Worm (Caenorhabditis elegans) whole organism, late embryonic: ENCODE measurements around the gene enol-1.

Experiments used
- K02D7.2 ChIP-seq: sonication (generic microtip); optimal IDR thresholded peaks from 2 replicates; lab custom pipeline; 2017; ENCODE audit warnings: mild to moderate bottlenecking, missing genetic modification characterization, missing compliant biosample characterization
- K09A11.1 ChIP-seq: sonication (generic microtip); optimal IDR thresholded peaks from 2 replicates; lab custom pipeline; 2017; ENCODE audit warnings: antibody characterized with exemption, mild to moderate bottlenecking, missing genetic modification characterization, missing compliant biosample characterization; ENCODE audit not compliant: insufficient read depth
- T23F11.4 ChIP-seq: fragments of 200-800 bp; sonication (Bioruptor generic); optimal IDR thresholded peaks from 2 replicates; lab custom pipeline; 2018; ENCODE audit warnings: mild to moderate bottlenecking, missing genetic modification characterization, missing compliant biosample characterization
- ahr-1 ChIP-seq: sonication (generic microtip); optimal IDR thresholded peaks from 2 replicates; lab custom pipeline; 2016; ENCODE audit warnings: missing genetic modification characterization, missing compliant biosample characterization
- ceh-14 ChIP-seq: sonication (generic microtip); optimal IDR thresholded peaks from 2 replicates; lab custom pipeline; 2016; ENCODE audit warnings: missing genotype, missing genetic modification characterization, missing compliant biosample characterization
- ceh-18 ChIP-seq: sonication (generic microtip); optimal IDR thresholded peaks from 2 replicates; lab custom pipeline; 2016; ENCODE audit warnings: missing genetic modification characterization, missing compliant biosample characterization
- ceh-19 ChIP-seq: fragments of 200-800 bp; sonication (Bioruptor generic); optimal IDR thresholded peaks from 2 replicates; lab custom pipeline; 2018; ENCODE audit warnings: mild to moderate bottlenecking, missing genetic modification characterization, missing compliant biosample characterization
- ceh-2 ChIP-seq: sonication (generic microtip); optimal IDR thresholded peaks from 2 replicates; lab custom pipeline; 2016; ENCODE audit warnings: missing genotype, missing genetic modification characterization, missing compliant biosample characterization
- ceh-22 ChIP-seq: sonication (generic microtip); optimal IDR thresholded peaks from 2 replicates; lab custom pipeline; 2017; ENCODE audit warnings: missing biosample characterization, missing genetic modification characterization
- ceh-31 ChIP-seq: sonication (generic microtip); optimal IDR thresholded peaks from 2 replicates; lab custom pipeline; 2016; ENCODE audit warnings: missing genetic modification characterization, missing compliant biosample characterization
- ceh-34 ChIP-seq: sonication (generic microtip); optimal IDR thresholded peaks from 2 replicates; lab custom pipeline; 2016; ENCODE audit warnings: mild to moderate bottlenecking, missing genetic modification characterization, missing compliant biosample characterization
- ceh-48 ChIP-seq: sonication (generic microtip); optimal IDR thresholded peaks from 2 replicates; lab custom pipeline; 2016; ENCODE audit warnings: missing genetic modification characterization, inconsistent platforms, missing compliant biosample characterization
- ceh-9 ChIP-seq: sonication (generic microtip); optimal IDR thresholded peaks from 2 replicates; lab custom pipeline; 2016; ENCODE audit warnings: mild to moderate bottlenecking, missing genetic modification characterization, inconsistent platforms, missing compliant biosample characterization
- dmd-4 ChIP-seq: sonication (generic microtip); optimal IDR thresholded peaks from 2 replicates; lab custom pipeline; 2016; ENCODE audit warnings: borderline replicate concordance, missing genetic modification characterization, missing compliant biosample characterization
- dve-1 ChIP-seq: sonication (generic microtip); optimal IDR thresholded peaks from 2 replicates; lab custom pipeline; 2017; ENCODE audit warnings: antibody characterized with exemption, mild to moderate bottlenecking, missing genetic modification characterization, missing compliant biosample characterization
- elt-2 ChIP-seq: sonication (generic microtip); optimal IDR thresholded peaks from 2 replicates; lab custom pipeline; 2016; ENCODE audit warnings: missing genetic modification reagents, missing genetic modification characterization, missing compliant biosample characterization
- elt-4 ChIP-seq: sonication (generic microtip); optimal IDR thresholded peaks from 2 replicates; lab custom pipeline; 2016; ENCODE audit warnings: missing genetic modification characterization, missing compliant biosample characterization
- ets-4 ChIP-seq: sonication (generic microtip); optimal IDR thresholded peaks from 2 replicates; lab custom pipeline; 2016; ENCODE audit warnings: missing genetic modification characterization, missing compliant biosample characterization
- eyg-1 ChIP-seq: sonication (generic microtip); optimal IDR thresholded peaks from 2 replicates; lab custom pipeline; 2016; ENCODE audit warnings: missing genotype, missing genetic modification characterization, missing compliant biosample characterization
- fkh-6 ChIP-seq: sonication (generic microtip); optimal IDR thresholded peaks from 2 replicates; lab custom pipeline; 2016; ENCODE audit warnings: missing genetic modification characterization, missing compliant biosample characterization
- hlh-30 ChIP-seq: sonication (generic microtip); optimal IDR thresholded peaks from 2 replicates; lab custom pipeline; 2017; ENCODE audit warnings: antibody characterized with exemption, missing genetic modification characterization, missing compliant biosample characterization; ENCODE audit not compliant: insufficient read depth
- hlh-8 ChIP-seq: sonication (generic microtip); optimal IDR thresholded peaks from 2 replicates; lab custom pipeline; 2016; ENCODE audit warnings: missing genotype, missing genetic modification characterization, missing compliant biosample characterization
- lin-11 ChIP-seq: fragments of 200-800 bp; sonication (Bioruptor generic); optimal IDR thresholded peaks from 2 replicates; lab custom pipeline; 2018; ENCODE audit warnings: mild to moderate bottlenecking, missing genetic modification characterization, missing compliant biosample characterization
- madf-2 ChIP-seq: sonication (generic microtip); optimal IDR thresholded peaks from 2 replicates; lab custom pipeline; 2017; ENCODE audit warnings: missing genetic modification characterization, missing compliant biosample characterization
- nfya-1 ChIP-seq: sonication (generic microtip); optimal IDR thresholded peaks from 2 replicates; lab custom pipeline; 2017; ENCODE audit warnings: missing genetic modification characterization, mild to moderate bottlenecking, missing compliant biosample characterization, antibody characterized with exemption, moderate library complexity
- nhr-232 ChIP-seq: sonication (generic microtip); optimal IDR thresholded peaks from 2 replicates; lab custom pipeline; 2016; ENCODE audit warnings: missing genetic modification characterization, missing compliant biosample characterization
- pag-3 ChIP-seq: sonication (generic microtip); optimal IDR thresholded peaks from 2 replicates; lab custom pipeline; 2016; ENCODE audit warnings: missing compliant biosample characterization, missing genetic modification characterization, borderline replicate concordance
- ref-2 ChIP-seq: sonication (generic microtip); optimal IDR thresholded peaks from 2 replicates; lab custom pipeline; 2016; ENCODE audit warnings: missing genetic modification characterization, missing compliant biosample characterization
- sox-4 ChIP-seq: sonication (generic microtip); optimal IDR thresholded peaks from 2 replicates; lab custom pipeline; 2017; ENCODE audit warnings: mild to moderate bottlenecking, missing genetic modification characterization, inconsistent platforms, missing compliant biosample characterization
- syd-9 ChIP-seq: sonication (generic microtip); optimal IDR thresholded peaks from 2 replicates; lab custom pipeline; 2016; ENCODE audit warnings: mild to moderate bottlenecking, missing genetic modification characterization, moderate library complexity, missing compliant biosample characterization
- tbx-2 ChIP-seq: sonication (generic microtip); optimal IDR thresholded peaks from 2 replicates; lab custom pipeline; 2016; ENCODE audit warnings: missing genetic modification characterization, missing compliant biosample characterization
- tbx-7 ChIP-seq: sonication (generic microtip); optimal IDR thresholded peaks from 2 replicates; lab custom pipeline; 2016; ENCODE audit warnings: missing genotype, missing genetic modification characterization, missing compliant biosample characterization
- ttx-3 ChIP-seq: sonication (generic microtip); optimal IDR thresholded peaks from 2 replicates; lab custom pipeline; 2016; ENCODE audit warnings: missing genetic modification reagents, missing genetic modification characterization, missing compliant biosample characterization
- unc-3 ChIP-seq, 2 experiments: fragments of 200-800 bp in 1 of 2; sonication (Bioruptor generic) in 1 of 2; sonication (generic microtip) in 1 of 2; conservative IDR thresholded peaks in 1 of 2; optimal IDR thresholded peaks in 1 of 2; 2 replicates each; pipeline versions ENCODE4 v1.3.6 to Lab custom; 2016 to 2022; ENCODE audit warnings: missing compliant biosample characterization in 2 of 2, missing genetic modification characterization in 2 of 2, missing genetic modification reagents in 1 of 2
- unc-42 ChIP-seq: sonication (generic microtip); optimal IDR thresholded peaks from 2 replicates; lab custom pipeline; 2016; ENCODE audit warnings: missing genotype, missing genetic modification characterization, missing compliant biosample characterization
- unc-86 ChIP-seq: sonication (generic microtip); optimal IDR thresholded peaks from 2 replicates; lab custom pipeline; 2016; ENCODE audit warnings: missing genetic modification characterization, missing compliant biosample characterization
- zip-5 ChIP-seq: sonication (generic microtip); optimal IDR thresholded peaks from 2 replicates; lab custom pipeline; 2016; ENCODE audit warnings: missing genetic modification characterization, missing compliant biosample characterization

enol-1 gene

ce11 chrII:8964835-8965234 lies 34.0 kb downstream of the enol-1 start, which contains the start of the genes ndub-3 and C18E9.2:
TSS of gene ndub-3 (minus strand) at chrII:8964890.
TSS of gene C18E9.2 (plus strand) at chrII:8965006.
- no peak for TF ChIP-seq ceh-9
- peak; percentile 14 for TF ChIP-seq ttx-3 (tag; lab: Kevin White, UChicago)

ce11 chrII:8969251-8970183 lies 38.7 kb downstream of the enol-1 start, which contains the start of the genes szy-20 and C18E9.5:
TSS of gene szy-20 (minus strand) at chrII:8969333.
TSS of gene C18E9.5 (plus strand) at chrII:8969980.
- TF ChIP-seq ahr-1 (no peak), T23F11.4 (GFP tag; lab: Kevin White, UChicago) (no peak), ceh-19 (GFP tag; lab: Kevin White, UChicago) (peak; percentile 34), ceh-48 (tag; lab: Kevin White, UChicago) (peak; percentile 24), tbx-2 (tag; lab: Kevin White, UChicago) (peak; percentile 28), ceh-14 (tag; lab: Kevin White, UChicago) (peak; percentile 38), sox-4 (tag; lab: Kevin White, UChicago) (no peak), dmd-4 (tag; lab: Kevin White, UChicago) (no peak), K09A11.1 (peak; percentile 1), dve-1 (tag; lab: Kevin White, UChicago) (peak; percentile 28), ceh-2 (tag; lab: Kevin White, UChicago) (peak; percentile 24), hlh-8 (tag; lab: Kevin White, UChicago) (no peak), ets-4 (tag; lab: Kevin White, UChicago) (no peak), elt-4 (tag; lab: Kevin White, UChicago) (no peak), ceh-34 (peak; percentile 66), eyg-1 (tag; lab: Kevin White, UChicago) (no peak), unc-86 (tag; lab: Kevin White, UChicago) (peak; percentile 35), ceh-18 (tag; lab: Kevin White, UChicago) (peak; percentile 47), ceh-31 (tag; lab: Kevin White, UChicago) (peak; percentile 76), ceh-22 (tag; lab: Kevin White, UChicago) (no peak), nfya-1 (tag; lab: Kevin White, UChicago) (peak; percentile 67), K02D7.2 (tag; lab: Kevin White, UChicago) (peak; percentile 6), lin-11 (tag; lab: Kevin White, UChicago) (no peak), elt-2 (tag; lab: Kevin White, UChicago) (peak; percentile 26), unc-42 (tag; lab: Kevin White, UChicago) (peak; percentile 67), pag-3 (tag; lab: Kevin White, UChicago) (no peak), nhr-232 (peak; percentile 0), fkh-6 (tag; lab: Kevin White, UChicago) (no peak), zip-5 (tag; lab: Kevin White, UChicago) (peak; percentile 19), tbx-7 (tag; lab: Kevin White, UChicago) (peak; percentile 14), ref-2 (tag; lab: Kevin White, UChicago) (peak; percentile 62), syd-9 (peak; percentile 34), hlh-30 (tag; lab: Kevin White, UChicago) (peak; percentile 21), unc-3 (GFP tag; conservative IDR thresholded peaks at IDR 0.05; lab: Robert Waterston, UW) (no peak), unc-3 (tag; optimal IDR thresholded peaks at IDR 0.05; lab: Kevin White, UChicago) (peak; percentile 48), madf-2 (tag; lab: Kevin White, UChicago) (peak; percentile 8)
- TF ChIP-seq, all 69 proteins: peak for 23
